Fruit fly (Drosophila melanogaster) whole organism, adult: ENCODE measurements around the gene CG9356.
A peak's percentile ranks its signal among the peaks of the same experiment; 100 is the strongest.

Source experiments
- CG11617 ChIP-seq: fragments of 200-800 bp; sonication (Bioruptor generic); optimal IDR thresholded peaks from 2 replicates; lab custom pipeline; 2017; ENCODE audit warnings: mild to moderate bottlenecking, missing biosample characterization, missing genetic modification reagents, missing genetic modification characterization
- CG12768 ChIP-seq: fragments of 200-800 bp; sonication (Bioruptor generic); optimal IDR thresholded peaks from 2 replicates; lab custom pipeline; 2017; ENCODE audit warnings: missing biosample characterization, missing genetic modification characterization, mild to moderate bottlenecking, moderate library complexity, missing genetic modification reagents
- CG14711 ChIP-seq: fragments of 200-800 bp; sonication (Bioruptor generic); optimal IDR thresholded peaks from 2 replicates; lab custom pipeline; 2018; ENCODE audit warnings: missing biosample characterization, mild to moderate bottlenecking, missing genetic modification characterization, moderate library complexity
- CG1620 ChIP-seq: fragments of 200-800 bp; sonication (Bioruptor generic); optimal IDR thresholded peaks from 2 replicates; lab custom pipeline; 2016; ENCODE audit warnings: missing biosample characterization, missing genetic modification characterization
- CG33017 ChIP-seq: fragments of 200-800 bp; sonication (Bioruptor generic); optimal IDR thresholded peaks from 2 replicates; lab custom pipeline; 2018; ENCODE audit warnings: missing biosample characterization, mild to moderate bottlenecking, missing genetic modification characterization, moderate library complexity
- CG5204 ChIP-seq: fragments of 200-800 bp; sonication (Bioruptor generic); optimal IDR thresholded peaks from 2 replicates; lab custom pipeline; 2016; ENCODE audit warnings: missing biosample characterization, missing genetic modification characterization
- CG7045 ChIP-seq: fragments of 200-800 bp; sonication (Bioruptor generic); optimal IDR thresholded peaks from 2 replicates; lab custom pipeline; 2017; ENCODE audit warnings: missing biosample characterization, mild to moderate bottlenecking, missing genetic modification characterization
- CG7101 ChIP-seq: fragments of 200-800 bp; sonication (Bioruptor generic); optimal IDR thresholded peaks from 2 replicates; lab custom pipeline; 2018; ENCODE audit warnings: missing biosample characterization, mild to moderate bottlenecking, missing genetic modification characterization, moderate library complexity
- Clk ChIP-seq: fragments of 200-800 bp; sonication (Bioruptor generic); optimal IDR thresholded peaks from 2 replicates; lab custom pipeline; 2017; ENCODE audit warnings: missing biosample characterization, missing genetic modification characterization
- Crg-1 ChIP-seq: fragments of 200-800 bp; sonication (Bioruptor generic); optimal IDR thresholded peaks from 2 replicates; lab custom pipeline; 2016; ENCODE audit warnings: missing biosample characterization, missing genetic modification characterization
- Hr96 ChIP-seq: fragments of 200-800 bp; sonication (Bioruptor generic); optimal IDR thresholded peaks from 2 replicates; lab custom pipeline; 2016; ENCODE audit warnings: missing biosample characterization, missing genetic modification characterization
- Mnt ChIP-seq: fragments of 200-800 bp; sonication (Bioruptor generic); optimal IDR thresholded peaks from 2 replicates; lab custom pipeline; 2016; ENCODE audit warnings: missing biosample characterization, mild to moderate bottlenecking, missing genetic modification characterization
- bab1 ChIP-seq: fragments of 200-800 bp; sonication (Bioruptor generic); optimal IDR thresholded peaks from 3 replicates; lab custom pipeline; 2019; ENCODE audit warnings: missing biosample characterization, mild to moderate bottlenecking, missing genetic modification characterization, moderate library complexity
- cic ChIP-seq: fragments of 200-800 bp; sonication (Bioruptor generic); optimal IDR thresholded peaks from 2 replicates; lab custom pipeline; 2017; ENCODE audit warnings: missing biosample characterization, mild to moderate bottlenecking, missing genetic modification characterization, moderate library complexity
- cnc ChIP-seq, 2 experiments: fragments of >200 bp; optimal IDR thresholded peaks; 2 replicates each; lab custom pipeline; 2017
- kay ChIP-seq: fragments of 200-800 bp; sonication (Bioruptor generic); peaks from one replicate; lab custom pipeline; 2016; ENCODE audit warnings: missing biosample characterization, missing genetic modification characterization, borderline replicate concordance
- ovo ChIP-seq: fragments of 200-800 bp; sonication (Bioruptor generic); optimal IDR thresholded peaks from 2 replicates; lab custom pipeline; 2016; ENCODE audit warnings: missing biosample characterization, missing genetic modification characterization
- pad ChIP-seq: fragments of 200-800 bp; sonication (Bioruptor generic); optimal IDR thresholded peaks from 3 replicates; lab custom pipeline; 2017; ENCODE audit warnings: missing biosample characterization, missing genetic modification characterization, mild to moderate bottlenecking, moderate library complexity, missing genetic modification reagents
- tj ChIP-seq: fragments of 200-800 bp; sonication (Bioruptor generic); optimal IDR thresholded peaks from 3 replicates; lab custom pipeline; 2017; ENCODE audit warnings: missing biosample characterization, mild to moderate bottlenecking, missing genetic modification characterization, moderate library complexity
- toe ChIP-seq: fragments of 200-800 bp; sonication (Bioruptor generic); optimal IDR thresholded peaks from 2 replicates; lab custom pipeline; 2016; ENCODE audit warnings: missing biosample characterization, missing genetic modification characterization

CG9356 gene

DNA sequence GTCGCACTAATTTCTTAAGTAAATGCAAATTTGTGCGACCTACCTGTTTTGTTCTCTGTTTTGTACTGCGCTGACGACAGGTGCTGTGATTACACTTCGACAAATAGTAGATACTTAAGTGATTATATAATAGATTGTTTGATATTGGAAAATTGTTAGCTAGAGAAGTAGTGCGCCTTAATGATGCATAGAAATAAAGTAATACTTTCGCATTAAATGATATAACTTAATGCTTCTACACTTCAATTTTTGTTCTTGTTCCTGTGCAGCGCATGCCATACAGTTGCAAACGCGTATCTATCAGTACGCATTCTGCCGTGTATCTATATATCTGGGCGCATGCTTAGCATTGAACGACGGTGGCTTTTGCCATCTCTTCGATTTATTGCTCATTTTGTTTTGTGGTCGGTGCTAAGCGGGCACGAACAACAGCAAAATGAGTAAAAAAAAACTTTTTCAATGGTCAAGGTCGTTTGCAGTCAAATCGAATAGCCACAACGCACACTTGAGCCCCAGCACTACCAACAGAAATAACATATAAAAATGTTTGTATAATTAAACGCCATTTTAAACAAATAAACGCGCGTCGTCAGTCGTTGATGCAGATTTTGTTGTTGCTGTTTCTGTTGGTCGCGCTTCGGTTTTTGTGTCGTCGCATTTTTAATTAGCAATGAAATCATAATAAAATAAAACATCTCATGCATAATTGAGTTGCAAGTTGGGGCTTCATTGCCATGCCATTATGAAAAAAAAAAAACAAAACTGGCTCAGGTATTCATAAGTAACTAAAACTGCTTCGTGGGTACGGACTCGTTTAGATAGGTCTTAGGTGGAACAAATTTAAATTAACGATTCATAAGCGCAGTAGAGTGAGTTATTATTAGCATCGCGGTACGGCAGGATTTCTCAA is 26.5 kb upstream of the CG9356 start:
- TF ChIP-seq kay (peak; percentile 75), Clk (no peak), CG14711 (tag; lab: Kevin White, UChicago) (peak; percentile 14), Crg-1 (GFP tag; lab: Kevin White, UChicago) (no peak), CG33017 (peak; percentile 45), bab1 (no peak), cnc (optimal IDR thresholded peaks at IDR 0.05; lab: Kevin White, UChicago) (no peak), CG5204 (GFP tag; lab: Kevin White, UChicago) (no peak), pad (GFP tag; lab: Kevin White, UChicago) (no peak), tj (GFP tag; lab: Kevin White, UChicago) (no peak), cic (GFP tag; lab: Kevin White, UChicago) (peak; percentile 16), Mnt (GFP tag; lab: Kevin White, UChicago) (peak; percentile 5), CG11617 (GFP tag; lab: Kevin White, UChicago) (no peak), Hr96 (GFP tag; lab: Kevin White, UChicago) (no peak), CG12768 (GFP tag; lab: Kevin White, UChicago) (no peak), CG1620 (no peak), CG7101 (peak; percentile 32), toe (GFP tag; lab: Kevin White, UChicago) (no peak), ovo (GFP tag; lab: Kevin White, UChicago) (no peak), CG7045 (GFP tag; lab: Kevin White, UChicago) (peak; percentile 69)

DNA sequence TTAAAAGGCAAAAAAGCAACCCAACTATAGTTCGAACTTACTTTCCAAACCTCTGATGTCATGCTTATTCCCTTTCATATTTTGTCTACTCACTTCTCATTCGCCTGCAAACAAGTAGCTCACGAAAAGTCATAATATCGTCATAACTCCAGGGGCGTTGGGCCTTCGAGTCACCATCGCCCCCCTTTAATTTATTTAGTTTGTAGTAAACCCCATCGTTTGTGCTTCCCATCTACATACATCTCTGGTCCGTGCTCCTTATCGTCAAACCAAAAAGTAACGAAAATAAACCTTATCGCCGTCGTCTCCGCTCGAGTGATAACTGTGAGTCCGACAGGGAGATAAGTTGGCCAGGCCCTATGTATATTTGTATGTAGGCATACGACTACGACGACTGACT is 24.9 kb upstream of the CG9356 start:
- peak; percentile 69 for TF ChIP-seq Mnt (GFP tag; lab: Kevin White, UChicago)
- peak; percentile 82 for TF ChIP-seq CG7045 (GFP tag; lab: Kevin White, UChicago)
- TF ChIP-seq bab1, result no peak
- TF ChIP-seq cic (GFP tag; lab: Kevin White, UChicago), result peak; percentile 92
- no peak for TF ChIP-seq cnc (optimal IDR thresholded peaks at IDR 0.05; lab: Kevin White, UChicago)
- TF ChIP-seq CG33017, result peak; percentile 85
- TF ChIP-seq Crg-1 (GFP tag; lab: Kevin White, UChicago), result no peak
- no peak for TF ChIP-seq CG1620
- TF ChIP-seq Hr96 (GFP tag; lab: Kevin White, UChicago), result peak; percentile 78
- no peak for TF ChIP-seq CG5204 (GFP tag; lab: Kevin White, UChicago)
- TF ChIP-seq pad (GFP tag; lab: Kevin White, UChicago), result peak; percentile 48
- TF ChIP-seq CG14711 (tag; lab: Kevin White, UChicago), result peak; percentile 62
- TF ChIP-seq CG12768 (GFP tag; lab: Kevin White, UChicago), result peak; percentile 80
- peak; percentile 82 for TF ChIP-seq Clk
- peak; percentile 98 for TF ChIP-seq kay
- no peak for TF ChIP-seq ovo (GFP tag; lab: Kevin White, UChicago)
- no peak for TF ChIP-seq toe (GFP tag; lab: Kevin White, UChicago)
- TF ChIP-seq CG11617 (GFP tag; lab: Kevin White, UChicago), result peak; percentile 43
- TF ChIP-seq CG7101, result peak; percentile 85
- peak; percentile 27 for TF ChIP-seq tj (GFP tag; lab: Kevin White, UChicago)

DNA sequence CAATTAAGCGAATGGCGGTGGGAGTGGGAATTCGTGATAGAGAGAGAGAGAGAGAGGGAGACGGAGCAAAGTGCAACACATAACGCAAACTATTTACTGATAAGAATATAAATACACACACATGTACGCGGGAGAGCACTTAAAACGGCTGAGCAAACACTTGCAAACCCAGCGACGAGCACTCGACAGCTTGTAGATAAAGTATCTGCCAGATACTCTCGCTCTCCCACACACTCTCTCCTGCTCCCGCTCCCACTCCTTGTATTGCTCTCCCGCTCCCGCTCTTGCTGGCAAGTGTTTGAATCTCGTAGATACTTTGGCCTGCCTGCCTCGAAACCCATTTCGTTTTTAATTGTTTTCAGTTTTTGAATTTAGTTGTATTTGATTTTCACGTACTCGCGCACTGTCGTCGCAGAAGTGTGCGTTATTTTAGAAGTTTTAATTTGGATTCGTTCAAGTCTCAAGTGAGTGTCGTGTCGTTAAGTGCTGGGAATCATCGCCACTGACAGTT is 24.2 kb upstream of the CG9356 start:
- TF ChIP-seq CG14711 (tag; lab: Kevin White, UChicago) (peak; percentile 26), CG12768 (GFP tag; lab: Kevin White, UChicago) (peak; percentile 92), ovo (GFP tag; lab: Kevin White, UChicago) (peak; percentile 65), cic (GFP tag; lab: Kevin White, UChicago) (peak; percentile 90), Crg-1 (GFP tag; lab: Kevin White, UChicago) (no peak), CG7045 (GFP tag; lab: Kevin White, UChicago) (peak; percentile 65), Clk (peak; percentile 46), tj (GFP tag; lab: Kevin White, UChicago) (peak; percentile 74), CG7101 (peak; percentile 65), kay (no peak), pad (GFP tag; lab: Kevin White, UChicago) (peak; percentile 20), Mnt (GFP tag; lab: Kevin White, UChicago) (peak; percentile 75), CG5204 (GFP tag; lab: Kevin White, UChicago) (no peak), CG1620 (no peak), bab1 (peak; percentile 34), cnc (optimal IDR thresholded peaks at IDR 0.05; lab: Kevin White, UChicago) (no peak), Hr96 (GFP tag; lab: Kevin White, UChicago) (peak; percentile 73), toe (GFP tag; lab: Kevin White, UChicago) (no peak), CG33017 (peak; percentile 63), CG11617 (GFP tag; lab: Kevin White, UChicago) (peak; percentile 43)

DNA sequence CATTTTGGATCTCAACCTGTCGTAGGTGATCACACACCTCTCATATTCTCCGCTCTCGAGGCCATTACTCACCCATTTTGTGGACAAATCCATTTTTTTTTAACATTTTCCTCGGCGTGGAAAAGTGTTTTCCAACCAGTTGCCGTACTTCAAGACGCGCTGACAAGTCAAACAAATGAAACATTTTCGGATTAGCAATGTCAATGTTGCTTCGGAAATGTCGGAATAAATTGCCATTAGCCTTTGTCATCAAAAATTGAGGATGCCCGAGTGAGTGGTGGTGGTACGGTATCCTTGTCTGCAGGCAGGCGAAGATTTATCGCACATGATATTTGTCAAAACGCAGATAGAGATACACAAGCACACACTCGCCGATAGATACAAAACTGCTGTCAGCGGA is 23.3 kb upstream of the CG9356 start:
- no peak for TF ChIP-seq CG7045 (GFP tag; lab: Kevin White, UChicago)
- TF ChIP-seq CG12768 (GFP tag; lab: Kevin White, UChicago), result no peak
- TF ChIP-seq Mnt (GFP tag; lab: Kevin White, UChicago), result no peak
- no peak for TF ChIP-seq kay
- no peak for TF ChIP-seq CG1620
- no peak for TF ChIP-seq CG11617 (GFP tag; lab: Kevin White, UChicago)
- TF ChIP-seq ovo (GFP tag; lab: Kevin White, UChicago), result no peak
- no peak for TF ChIP-seq toe (GFP tag; lab: Kevin White, UChicago)
- no peak for TF ChIP-seq CG5204 (GFP tag; lab: Kevin White, UChicago)
- no peak for TF ChIP-seq cic (GFP tag; lab: Kevin White, UChicago)
- no peak for TF ChIP-seq bab1
- no peak for TF ChIP-seq pad (GFP tag; lab: Kevin White, UChicago)
- no peak for TF ChIP-seq CG14711 (tag; lab: Kevin White, UChicago)
- no peak for TF ChIP-seq tj (GFP tag; lab: Kevin White, UChicago)
- no peak for TF ChIP-seq CG7101
- TF ChIP-seq CG33017, result no peak
- no peak for TF ChIP-seq Hr96 (GFP tag; lab: Kevin White, UChicago)
- TF ChIP-seq Crg-1 (GFP tag; lab: Kevin White, UChicago), result no peak
- TF ChIP-seq cnc (optimal IDR thresholded peaks at IDR 0.05; lab: Kevin White, UChicago), result no peak
